Worm (Caenorhabditis elegans) whole organism, L2 larva: ENCODE results near the gene Y7A5A.6.

Source experiments
- C34F6.9 ChIP-seq: fragments of 150-350 bp; optimal IDR thresholded peaks from 2 replicates; lab custom pipeline; 2014; ENCODE audit warnings: missing biosample characterization, missing genetic modification characterization
- F13H6.1 ChIP-seq: sonication (generic microtip); optimal IDR thresholded peaks from 2 replicates; lab custom pipeline; 2016; ENCODE audit warnings: missing genetic modification characterization, missing compliant biosample characterization
- alr-1 ChIP-seq: fragments of 150-350 bp; optimal IDR thresholded peaks from 2 replicates; lab custom pipeline; 2014; ENCODE audit warnings: missing biosample characterization, missing genetic modification characterization
- aly-2 ChIP-seq: fragments of 150-350 bp; optimal IDR thresholded peaks from 2 replicates; lab custom pipeline; 2014; ENCODE audit warnings: missing biosample characterization, missing genetic modification characterization
- ceh-16 ChIP-seq: fragments of 150-350 bp; optimal IDR thresholded peaks from 2 replicates; lab custom pipeline; 2014; ENCODE audit warnings: missing biosample characterization, missing genetic modification characterization
- ceh-82 ChIP-seq: fragments of 150-350 bp; optimal IDR thresholded peaks from 2 replicates; lab custom pipeline; 2014; ENCODE audit warnings: missing biosample characterization, missing genetic modification characterization
- crh-2 ChIP-seq: sonication (generic microtip); optimal IDR thresholded peaks from 2 replicates; lab custom pipeline; 2017; ENCODE audit warnings: missing biosample characterization, missing genetic modification characterization
- dmd-4 ChIP-seq: sonication (generic microtip); optimal IDR thresholded peaks from 2 replicates; lab custom pipeline; 2017; ENCODE audit warnings: missing biosample characterization, missing genetic modification characterization
- elt-1 ChIP-seq: fragments of 150-350 bp; optimal IDR thresholded peaks from 2 replicates; lab custom pipeline; 2014; ENCODE audit warnings: missing biosample characterization, missing genetic modification characterization
- elt-3 ChIP-seq: sonication (generic microtip); optimal IDR thresholded peaks from 2 replicates; lab custom pipeline; 2017; ENCODE audit warnings: missing biosample characterization, missing genetic modification characterization
- fos-1 ChIP-seq: fragments of 150-350 bp; optimal IDR thresholded peaks from 2 replicates; lab custom pipeline; 2014; ENCODE audit warnings: missing biosample characterization, missing genetic modification characterization
- gmeb-1 ChIP-seq: fragments of 150-350 bp; optimal IDR thresholded peaks from 2 replicates; lab custom pipeline; 2014; ENCODE audit warnings: missing biosample characterization, missing genetic modification characterization
- lin-11 ChIP-seq: fragments of 150-350 bp; sonication (generic microtip); optimal IDR thresholded peaks from 2 replicates; lab custom pipeline; 2014; ENCODE audit warnings: missing biosample characterization, missing genetic modification characterization, inconsistent platforms, mixed read lengths
- lin-13 ChIP-seq: fragments of 150-350 bp; optimal IDR thresholded peaks from 2 replicates; lab custom pipeline; 2014; ENCODE audit warnings: missing biosample characterization, missing genetic modification reagents, missing genetic modification characterization
- lin-39 ChIP-seq: fragments of 150-350 bp; optimal IDR thresholded peaks from 2 replicates; lab custom pipeline; 2014; ENCODE audit warnings: missing biosample characterization, missing genetic modification reagents, missing genetic modification characterization
- mab-5 ChIP-seq: fragments of 150-350 bp; optimal IDR thresholded peaks from 2 replicates; lab custom pipeline; 2014; ENCODE audit warnings: missing biosample characterization, missing genetic modification characterization
- mbf-1 ChIP-seq: sonication (generic microtip); optimal IDR thresholded peaks from 2 replicates; lab custom pipeline; 2017; ENCODE audit warnings: missing biosample characterization, missing genetic modification characterization
- mdl-1 ChIP-seq, 2 experiments: fragments of 150-350 bp in 1 of 2; sonication (generic microtip) in 1 of 2; optimal IDR thresholded peaks; 2 replicates each; lab custom pipeline; 2017; ENCODE audit warnings: missing biosample characterization in 2 of 2, missing genetic modification characterization in 2 of 2
- nhr-12 ChIP-seq: fragments of 150-350 bp; optimal IDR thresholded peaks from 2 replicates; lab custom pipeline; 2014; ENCODE audit warnings: missing biosample characterization, missing genetic modification characterization
- nhr-129 ChIP-seq: fragments of 150-350 bp; optimal IDR thresholded peaks from 2 replicates; lab custom pipeline; 2014; ENCODE audit warnings: missing biosample characterization, missing genetic modification characterization
- nhr-21 ChIP-seq: fragments of 150-350 bp; optimal IDR thresholded peaks from 2 replicates; lab custom pipeline; 2014; ENCODE audit warnings: missing biosample characterization, missing genetic modification characterization
- nhr-23 ChIP-seq: fragments of 150-350 bp; optimal IDR thresholded peaks from 2 replicates; lab custom pipeline; 2014; ENCODE audit warnings: missing biosample characterization, missing genetic modification reagents, missing genetic modification characterization
- nhr-237 ChIP-seq: fragments of 150-350 bp; optimal IDR thresholded peaks from 2 replicates; lab custom pipeline; 2014; ENCODE audit warnings: missing biosample characterization, missing genetic modification characterization
- nhr-25 ChIP-seq: fragments of 150-350 bp; sonication (generic microtip); optimal IDR thresholded peaks from 3 replicates; lab custom pipeline; 2014; ENCODE audit warnings: missing biosample characterization, missing genetic modification characterization
- nhr-77 ChIP-seq: fragments of 150-350 bp; optimal IDR thresholded peaks from 2 replicates; lab custom pipeline; 2014; ENCODE audit warnings: missing biosample characterization, missing genetic modification characterization
- sem-4 ChIP-seq: fragments of 150-350 bp; optimal IDR thresholded peaks from 2 replicates; lab custom pipeline; 2014; ENCODE audit warnings: missing biosample characterization, missing genetic modification reagents, missing genetic modification characterization
- sma-3 ChIP-seq: sonication (generic microtip); optimal IDR thresholded peaks from 2 replicates; lab custom pipeline; 2016; ENCODE audit warnings: missing genetic modification reagents, missing genetic modification characterization, missing compliant biosample characterization
- sma-9 ChIP-seq, 2 experiments: fragments of 150-350 bp in 1 of 2; sonication (generic microtip) in 1 of 2; optimal IDR thresholded peaks; 2 replicates each; lab custom pipeline; 2014 to 2016; ENCODE audit warnings: missing genetic modification characterization in 2 of 2, mild to moderate bottlenecking in 1 of 2, missing biosample characterization in 1 of 2, missing compliant biosample characterization in 1 of 2, missing genetic modification reagents in 1 of 2, moderate library complexity in 1 of 2
- unc-39 ChIP-seq: fragments of 150-350 bp; optimal IDR thresholded peaks from 2 replicates; lab custom pipeline; 2014; ENCODE audit warnings: missing biosample characterization, missing genetic modification characterization
- unc-55 ChIP-seq: fragments of 150-350 bp; sonication (generic microtip); optimal IDR thresholded peaks from 3 replicates; lab custom pipeline; 2014; ENCODE audit warnings: missing biosample characterization, missing genetic modification reagents, missing genetic modification characterization
- unc-62 ChIP-seq: fragments of 150-350 bp; optimal IDR thresholded peaks from 2 replicates; lab custom pipeline; 2014; ENCODE audit warnings: missing biosample characterization, missing genetic modification reagents, missing genetic modification characterization
- zag-1 ChIP-seq: fragments of 150-350 bp; optimal IDR thresholded peaks from 2 replicates; lab custom pipeline; 2014; ENCODE audit warnings: missing biosample characterization, missing genetic modification characterization
- ztf-1 ChIP-seq: fragments of 200-800 bp; sonication (Bioruptor generic); conservative IDR thresholded peaks from 2 replicates; pipeline ENCODE4 v1.3.6; 2022; ENCODE audit warnings: missing genetic modification characterization, missing compliant biosample characterization
- ztf-11 ChIP-seq: sonication (generic microtip); optimal IDR thresholded peaks from 2 replicates; lab custom pipeline; 2017; ENCODE audit warnings: missing biosample characterization, missing genetic modification characterization
- ztf-4 ChIP-seq: fragments of 150-350 bp; optimal IDR thresholded peaks from 2 replicates; lab custom pipeline; 2014; ENCODE audit warnings: missing biosample characterization, missing genetic modification characterization

The Y7A5A.6 gene

ce11 chrX:15838496-15838948 lies 39.0 kb upstream of the Y7A5A.6 start, which contains the start of gene acox-1.6:
acox-1.6 (minus strand) TSS chrX:15838546.
- no peak for TF ChIP-seq elt-3 (tag; lab: Kevin White, UChicago)
- TF ChIP-seq fos-1 (tag; lab: Kevin White, UChicago), result peak; percentile 46
- no peak for TF ChIP-seq lin-13
- no peak for TF ChIP-seq sma-9 (GFP tag; optimal IDR thresholded peaks at IDR 0.05; lab: Kevin White, UChicago)
- no peak for TF ChIP-seq sma-9 (tag; optimal IDR thresholded peaks at IDR 0.05; lab: Kevin White, UChicago)
- TF ChIP-seq, all 48 proteins: peak for 1

- TF ChIP-seq ztf-1 (GFP tag; lab: Robert Waterston, UW) (no peak), elt-1 (tag; lab: Kevin White, UChicago) (no peak), sma-9 (GFP tag; optimal IDR thresholded peaks at IDR 0.05; lab: Kevin White, UChicago) (no peak), sma-9 (tag; optimal IDR thresholded peaks at IDR 0.05; lab: Kevin White, UChicago) (no peak), sma-3 (GFP tag; lab: Kevin White, UChicago) (no peak), F13H6.1 (tag; lab: Kevin White, UChicago) (no peak), ztf-4 (tag; lab: Kevin White, UChicago) (no peak), unc-55 (GFP tag; lab: Kevin White, UChicago) (no peak)
Measured at ce11 chrX:15831537-15831936, 32.0 kb upstream of the Y7A5A.6 start.

ce11 chrX:15828059-15828458 lies 28.6 kb upstream of the Y7A5A.6 start, which contains the start of gene Y7A5A.20:
Y7A5A.20 (plus strand) TSS chrX:15828359.
- TF ChIP-seq lin-11 (tag; lab: Kevin White, UChicago), result no peak
- no peak for TF ChIP-seq zag-1 (tag; lab: Kevin White, UChicago)
- no peak for TF ChIP-seq alr-1 (tag; lab: Kevin White, UChicago)
- TF ChIP-seq ztf-4 (tag; lab: Kevin White, UChicago), result no peak
- TF ChIP-seq lin-39 (tag; lab: Kevin White, UChicago), result no peak
- TF ChIP-seq ztf-1 (GFP tag; lab: Robert Waterston, UW), result no peak
- no peak for TF ChIP-seq ceh-82 (tag; lab: Kevin White, UChicago)
- no peak for TF ChIP-seq sma-3 (GFP tag; lab: Kevin White, UChicago)
- no peak for TF ChIP-seq nhr-21 (tag; lab: Kevin White, UChicago)
- TF ChIP-seq F13H6.1 (tag; lab: Kevin White, UChicago), result no peak
- TF ChIP-seq nhr-237 (tag; lab: Kevin White, UChicago), result no peak
- TF ChIP-seq unc-62 (GFP tag; lab: Kevin White, UChicago), result no peak

- TF ChIP-seq sma-3 (GFP tag; lab: Kevin White, UChicago), result no peak
- TF ChIP-seq nhr-23 (tag; lab: Kevin White, UChicago), result no peak
- TF ChIP-seq ceh-82 (tag; lab: Kevin White, UChicago), result no peak
- no peak for TF ChIP-seq gmeb-1 (tag; lab: Kevin White, UChicago)
- no peak for TF ChIP-seq ztf-11 (tag; lab: Kevin White, UChicago)
- no peak for TF ChIP-seq fos-1 (tag; lab: Kevin White, UChicago)
- no peak for TF ChIP-seq ceh-16 (tag; lab: Kevin White, UChicago)
- no peak for TF ChIP-seq nhr-12
- no peak for TF ChIP-seq lin-39 (tag; lab: Kevin White, UChicago)
- TF ChIP-seq C34F6.9 (tag; lab: Kevin White, UChicago), result no peak
- TF ChIP-seq F13H6.1 (tag; lab: Kevin White, UChicago), result no peak
Measured at ce11 chrX:15826866-15827265, 27.4 kb upstream of the Y7A5A.6 start, which contains the start of gene Y7A5A.9. Y7A5A.9 (plus strand) TSS chrX:15827166.

ce11 chrX:15822197-15822596 lies 22.7 kb upstream of the Y7A5A.6 start, which contains the start of gene Y7A5A.8:
Y7A5A.8 (plus strand) TSS chrX:15822497.
- TF ChIP-seq alr-1 (tag; lab: Kevin White, UChicago), result no peak
- TF ChIP-seq crh-2 (tag; lab: Kevin White, UChicago), result no peak
- TF ChIP-seq ceh-82 (tag; lab: Kevin White, UChicago), result no peak
- TF ChIP-seq sma-9 (GFP tag; optimal IDR thresholded peaks at IDR 0.05; lab: Kevin White, UChicago), result no peak
- no peak for TF ChIP-seq sma-9 (tag; optimal IDR thresholded peaks at IDR 0.05; lab: Kevin White, UChicago)
- no peak for TF ChIP-seq mbf-1 (tag; lab: Kevin White, UChicago)
- no peak for TF ChIP-seq dmd-4 (tag; lab: Kevin White, UChicago)
- TF ChIP-seq nhr-21 (tag; lab: Kevin White, UChicago), result no peak
- TF ChIP-seq mab-5, result no peak

ce11 chrX:15814548-15814947 lies 15.1 kb upstream of the Y7A5A.6 start:
- TF ChIP-seq ztf-4 (tag; lab: Kevin White, UChicago), result no peak
- TF ChIP-seq unc-55 (GFP tag; lab: Kevin White, UChicago), result no peak
- TF ChIP-seq aly-2 (tag; lab: Kevin White, UChicago), result no peak
- no peak for TF ChIP-seq lin-13
- TF ChIP-seq nhr-237 (tag; lab: Kevin White, UChicago), result no peak
- no peak for TF ChIP-seq C34F6.9 (tag; lab: Kevin White, UChicago)
- TF ChIP-seq nhr-129 (tag; lab: Kevin White, UChicago), result no peak
- TF ChIP-seq sma-9 (GFP tag; optimal IDR thresholded peaks at IDR 0.05; lab: Kevin White, UChicago), result no peak
- TF ChIP-seq sma-9 (tag; optimal IDR thresholded peaks at IDR 0.05; lab: Kevin White, UChicago), result no peak
- TF ChIP-seq nhr-77 (tag; lab: Kevin White, UChicago), result no peak
- TF ChIP-seq elt-1 (tag; lab: Kevin White, UChicago), result no peak
- no peak for TF ChIP-seq sem-4
- no peak for TF ChIP-seq nhr-25 (tag; lab: Kevin White, UChicago)
- TF ChIP-seq fos-1 (tag; lab: Kevin White, UChicago), result no peak
- TF ChIP-seq mdl-1 (tag; optimal IDR thresholded peaks at IDR 0.05; lab: Kevin White, UChicago), result no peak
- no peak for TF ChIP-seq nhr-12
- no peak for TF ChIP-seq alr-1 (tag; lab: Kevin White, UChicago)
- TF ChIP-seq unc-39, result no peak
